Worm (Caenorhabditis elegans) whole organism, young adult: Measurements from ENCODE around the gene C09F5.3.

ENCODE experiments used
- B0019.2 ChIP-seq: fragments of 200-800 bp; sonication (Bioruptor generic); conservative IDR thresholded peaks from 2 replicates; pipeline ENCODE4 v1.3.6; 2022; ENCODE audit warnings: missing genetic modification reagents, missing genetic modification characterization, missing compliant biosample characterization
- B0336.3 ChIP-seq: fragments of 200-800 bp; sonication (Bioruptor generic); IDR thresholded peaks from 2 replicates; pipeline ENCODE4 v1.3.6; 2022; ENCODE audit warnings: missing genetic modification characterization, missing compliant biosample characterization
- C06A6.2 ChIP-seq: fragments of 200-800 bp; sonication (Bioruptor generic); conservative IDR thresholded peaks from 2 replicates; pipeline ENCODE4 v1.3.6; 2022; ENCODE audit warnings: missing genetic modification characterization, missing compliant biosample characterization
- F10E7.11 ChIP-seq: sonication (generic microtip); optimal IDR thresholded peaks from 2 replicates; lab custom pipeline; 2017; ENCODE audit warnings: mild to moderate bottlenecking, missing genetic modification characterization, moderate library complexity, missing compliant biosample characterization
- F33H1.4 ChIP-seq: fragments of 200-800 bp; sonication (Bioruptor generic); IDR thresholded peaks from 2 replicates; pipeline ENCODE4 v1.3.6; 2022; ENCODE audit warnings: missing genetic modification reagents, missing genetic modification characterization, missing compliant biosample characterization
- F49E8.2 ChIP-seq: sonication (generic microtip); optimal IDR thresholded peaks from 3 replicates; lab custom pipeline; 2017; ENCODE audit warnings: missing genetic modification characterization, mild to moderate bottlenecking, missing compliant biosample characterization, antibody characterized with exemption, moderate library complexity; ENCODE audit not compliant: insufficient read depth
- F57A8.1 ChIP-seq: fragments of 200-800 bp; sonication (Bioruptor generic); optimal IDR thresholded peaks from 2 replicates; lab custom pipeline; 2018; ENCODE audit warnings: mild to moderate bottlenecking, missing genetic modification characterization, moderate library complexity, missing compliant biosample characterization
- K12H6.12 ChIP-seq: fragments of 200-800 bp; sonication (Bioruptor generic); optimal IDR thresholded peaks from 2 replicates; lab custom pipeline; 2018; ENCODE audit warnings: mild to moderate bottlenecking, missing genetic modification characterization, missing compliant biosample characterization
- Y53G8AR.9 ChIP-seq: fragments of 200-800 bp; sonication (Bioruptor generic); conservative IDR thresholded peaks from 2 replicates; pipeline ENCODE4 v1.3.6; 2022; ENCODE audit warnings: missing genetic modification reagents, missing genetic modification characterization, missing compliant biosample characterization
- Y56A3A.18 ChIP-seq: fragments of 200-800 bp; sonication (Bioruptor generic); IDR thresholded peaks from 2 replicates; pipeline ENCODE4 v1.3.6; 2022; ENCODE audit warnings: missing genetic modification reagents, missing genetic modification characterization, missing compliant biosample characterization
- Y67H2A.10 ChIP-seq: fragments of 200-800 bp; sonication (Bioruptor generic); conservative IDR thresholded peaks from 2 replicates; pipeline ENCODE4 v1.3.6; 2022; ENCODE audit warnings: missing genetic modification reagents, missing genetic modification characterization, missing compliant biosample characterization
- ZK185.1 ChIP-seq: sonication (generic microtip); optimal IDR thresholded peaks from 2 replicates; lab custom pipeline; 2016; ENCODE audit warnings: mild to moderate bottlenecking, missing genetic modification characterization, missing compliant biosample characterization; ENCODE audit not compliant: poor library complexity, severe bottlenecking
- akir-1 ChIP-seq: fragments of 200-800 bp; sonication (Bioruptor generic); optimal IDR thresholded peaks from 2 replicates; lab custom pipeline; 2018; ENCODE audit warnings: mild to moderate bottlenecking, missing genetic modification characterization, moderate library complexity, missing compliant biosample characterization
- ama-1 ChIP-seq, 3 experiments: fragments of 150-350 bp in 1 of 3; sonication (generic microtip) in 2 of 3; optimal IDR thresholded peaks; 2 replicates each; lab custom pipeline; 2014 to 2018; ENCODE audit warnings: missing biosample characterization in 2 of 3, missing genetic modification characterization in 2 of 3, missing genetic modification reagents in 2 of 3
- aptf-2 ChIP-seq: fragments of 200-800 bp; sonication (Bioruptor generic); conservative IDR thresholded peaks from 2 replicates; pipeline ENCODE4 v1.3.6; 2022; ENCODE audit warnings: missing genetic modification reagents, missing genetic modification characterization, missing compliant biosample characterization
- cebp-1 ChIP-seq, 2 experiments: fragments of 200-800 bp in 1 of 2; sonication (Bioruptor generic) in 1 of 2; sonication (generic microtip) in 1 of 2; IDR thresholded peaks in 1 of 2; optimal IDR thresholded peaks in 1 of 2; 2 replicates each; pipeline versions ENCODE4 v1.3.6 to Lab custom; 2017 to 2022; ENCODE audit warnings: missing compliant biosample characterization in 2 of 2, missing genetic modification characterization in 2 of 2, mild to moderate bottlenecking in 1 of 2, missing genetic modification reagents in 1 of 2, moderate library complexity in 1 of 2
- ceh-40 ChIP-seq: fragments of 200-800 bp; sonication (Bioruptor generic); IDR thresholded peaks from 2 replicates; pipeline ENCODE4 v1.3.6; 2022; ENCODE audit warnings: missing genetic modification characterization, missing compliant biosample characterization
- ceh-79 ChIP-seq: sonication (generic microtip); optimal IDR thresholded peaks from 2 replicates; lab custom pipeline; 2017; ENCODE audit warnings: mild to moderate bottlenecking, missing genetic modification characterization, missing compliant biosample characterization
- dox-1 ChIP-seq: fragments of 200-800 bp; sonication (Bioruptor generic); IDR thresholded peaks from 2 replicates; pipeline ENCODE4 v1.3.6; 2022; ENCODE audit warnings: missing genetic modification reagents, missing genetic modification characterization, missing compliant biosample characterization
- efl-1 ChIP-seq: fragments of 150-350 bp; optimal IDR thresholded peaks from 2 replicates; lab custom pipeline; 2014; ENCODE audit warnings: missing biosample characterization, missing genetic modification reagents, missing genetic modification characterization
- egrh-3 ChIP-seq: fragments of 200-800 bp; sonication (Bioruptor generic); IDR thresholded peaks from 2 replicates; pipeline ENCODE4 v1.3.6; 2022; ENCODE audit warnings: missing genetic modification reagents, missing genetic modification characterization, missing compliant biosample characterization
- ekl-4 ChIP-seq: fragments of 200-800 bp; sonication (Bioruptor generic); IDR thresholded peaks from 2 replicates; pipeline ENCODE4 v1.3.6; 2022; ENCODE audit warnings: missing genetic modification reagents, missing genetic modification characterization, missing compliant biosample characterization
- fkh-3 ChIP-seq: sonication (generic microtip); optimal IDR thresholded peaks from 2 replicates; lab custom pipeline; 2016; ENCODE audit warnings: mild to moderate bottlenecking, missing genetic modification characterization, missing compliant biosample characterization
- hmg-1.2 ChIP-seq: fragments of 200-800 bp; sonication (Bioruptor generic); IDR thresholded peaks from 2 replicates; pipeline ENCODE4 v1.3.6; 2022; ENCODE audit warnings: missing genetic modification reagents, missing genetic modification characterization, missing compliant biosample characterization
- lag-1 ChIP-seq: fragments of 200-800 bp; sonication (Bioruptor generic); IDR thresholded peaks from 2 replicates; pipeline ENCODE4 v1.3.6; 2022; ENCODE audit warnings: missing genetic modification reagents, missing genetic modification characterization, missing compliant biosample characterization
- lin-26 ChIP-seq: fragments of 200-800 bp; sonication (Bioruptor generic); IDR thresholded peaks from 2 replicates; pipeline ENCODE4 v1.3.6; 2022; ENCODE audit warnings: missing genetic modification reagents, missing genetic modification characterization, missing compliant biosample characterization
- lin-35 ChIP-seq, 3 experiments: fragments of 150-350 bp in 2 of 3; sonication (generic microtip) in 1 of 3; optimal IDR thresholded peaks; 2 replicates each; lab custom pipeline; 2014 to 2018; ENCODE audit warnings: missing biosample characterization in 3 of 3, missing genetic modification characterization in 3 of 3, missing genetic modification reagents in 3 of 3
- lir-1 ChIP-seq: fragments of 200-800 bp; sonication (Bioruptor generic); conservative IDR thresholded peaks from 2 replicates; pipeline ENCODE4 v1.3.6; 2022; ENCODE audit warnings: missing genetic modification reagents, missing genetic modification characterization, missing compliant biosample characterization
- madf-3 ChIP-seq: fragments of 200-800 bp; sonication (Bioruptor generic); IDR thresholded peaks from 2 replicates; pipeline ENCODE4 v1.3.6; 2022; ENCODE audit warnings: missing genetic modification reagents, missing genetic modification characterization, missing compliant biosample characterization
- madf-6 ChIP-seq: fragments of 200-800 bp; sonication (Bioruptor generic); IDR thresholded peaks from 2 replicates; pipeline ENCODE4 v1.3.6; 2022; ENCODE audit warnings: missing genetic modification reagents, missing genetic modification characterization, missing compliant biosample characterization
- madf-8 ChIP-seq: fragments of 200-800 bp; sonication (Bioruptor generic); conservative IDR thresholded peaks from 2 replicates; pipeline ENCODE4 v1.3.6; 2022; ENCODE audit warnings: missing genetic modification reagents, missing genetic modification characterization, missing compliant biosample characterization
- mcd-1 ChIP-seq: fragments of 200-800 bp; sonication (Bioruptor generic); IDR thresholded peaks from 2 replicates; pipeline ENCODE4 v1.3.6; 2022; ENCODE audit warnings: missing genetic modification reagents, missing genetic modification characterization, missing compliant biosample characterization
- nfyb-1 ChIP-seq: fragments of 200-800 bp; sonication (Bioruptor generic); IDR thresholded peaks from 2 replicates; pipeline ENCODE4 v1.3.6; 2022; ENCODE audit warnings: missing genetic modification reagents, missing genetic modification characterization, missing compliant biosample characterization
- pha-4 ChIP-seq: fragments of 150-350 bp; sonication (generic microtip); optimal IDR thresholded peaks from 2 replicates; lab custom pipeline; 2014; ENCODE audit warnings: missing biosample characterization, missing genetic modification reagents, missing genetic modification characterization
- repo-1 ChIP-seq: sonication (generic microtip); optimal IDR thresholded peaks from 2 replicates; lab custom pipeline; 2017; ENCODE audit warnings: mild to moderate bottlenecking, missing genetic modification characterization, missing compliant biosample characterization
- sdz-38 ChIP-seq: sonication (generic microtip); optimal IDR thresholded peaks from 2 replicates; lab custom pipeline; 2016; ENCODE audit warnings: missing genotype, missing genetic modification characterization, missing compliant biosample characterization
- snpc-1.1 ChIP-seq: sonication (generic microtip); optimal IDR thresholded peaks from 2 replicates; lab custom pipeline; 2017; ENCODE audit warnings: missing genetic modification characterization, mild to moderate bottlenecking, missing compliant biosample characterization, antibody characterized with exemption, moderate library complexity, missing genotype, missing genetic modification reagents; ENCODE audit not compliant: insufficient read depth
- snpc-1.3 ChIP-seq: sonication (generic microtip); optimal IDR thresholded peaks from 2 replicates; lab custom pipeline; 2017; ENCODE audit warnings: missing genetic modification characterization, mild to moderate bottlenecking, missing compliant biosample characterization, antibody characterized with exemption, moderate library complexity, missing genotype, missing genetic modification reagents; ENCODE audit not compliant: insufficient read depth
- tbp1 ChIP-seq: fragments of 200-800 bp; sonication (Bioruptor generic); optimal IDR thresholded peaks from 2 replicates; lab custom pipeline; 2018; ENCODE audit warnings: mild to moderate bottlenecking, missing genetic modification characterization, missing compliant biosample characterization
- tlf-1 ChIP-seq: fragments of 200-800 bp; sonication (Bioruptor generic); optimal IDR thresholded peaks from 2 replicates; lab custom pipeline; 2018; ENCODE audit warnings: mild to moderate bottlenecking, missing genetic modification characterization, missing compliant biosample characterization
- unc-62 ChIP-seq: fragments of 150-350 bp; optimal IDR thresholded peaks from 2 replicates; lab custom pipeline; 2014; ENCODE audit warnings: missing biosample characterization, missing genetic modification reagents, missing genetic modification characterization
- xnd-1 ChIP-seq: sonication (generic microtip); optimal IDR thresholded peaks from 2 replicates; lab custom pipeline; 2016; ENCODE audit warnings: missing genotype, missing genetic modification reagents, missing genetic modification characterization, missing compliant biosample characterization
- zim-3 ChIP-seq: sonication (generic microtip); optimal IDR thresholded peaks from 2 replicates; lab custom pipeline; 2017; ENCODE audit warnings: mild to moderate bottlenecking, missing genetic modification characterization, moderate library complexity, missing compliant biosample characterization
- ztf-18 ChIP-seq: sonication (generic microtip); optimal IDR thresholded peaks from 2 replicates; lab custom pipeline; 2016; ENCODE audit warnings: missing genotype, mild to moderate bottlenecking, missing genetic modification characterization, missing compliant biosample characterization
- ztf-22 ChIP-seq: fragments of 200-800 bp; sonication (Bioruptor generic); optimal IDR thresholded peaks from 2 replicates; lab custom pipeline; 2018; ENCODE audit warnings: mild to moderate bottlenecking, missing genetic modification characterization, moderate library complexity, missing compliant biosample characterization
- ztf-3 ChIP-seq: fragments of 200-800 bp; sonication (Bioruptor generic); optimal IDR thresholded peaks from 2 replicates; lab custom pipeline; 2018; ENCODE audit warnings: mild to moderate bottlenecking, missing genetic modification characterization, missing compliant biosample characterization
- ztf-6 ChIP-seq: fragments of 200-800 bp; sonication (Bioruptor generic); IDR thresholded peaks from 2 replicates; pipeline ENCODE4 v1.3.6; 2022; ENCODE audit warnings: missing genetic modification reagents, missing genetic modification characterization, missing compliant biosample characterization

The C09F5.3 gene

ce11 chrIII:654365-654764 is 10.7 kb downstream of the C09F5.3 start:
- TF ChIP-seq unc-62 (GFP tag; lab: Kevin White, UChicago) (no peak), ztf-6 (GFP tag; lab: Robert Waterston, UW) (no peak), tbp1 (GFP tag; lab: Kevin White, UChicago) (no peak), snpc-1.1 (tag; lab: Kevin White, UChicago) (no peak), ztf-3 (no peak), B0336.3 (GFP tag; lab: Robert Waterston, UW) (no peak), F49E8.2 (tag; lab: Kevin White, UChicago) (no peak), ceh-79 (tag; lab: Kevin White, UChicago) (no peak), snpc-1.3 (no peak), lin-26 (no peak), ztf-22 (GFP tag; lab: Kevin White, UChicago) (no peak), Y53G8AR.9 (GFP tag; lab: Robert Waterston, UW) (no peak), madf-6 (peak; percentile 89), lir-1 (no peak), efl-1 (peak; percentile 78), F57A8.1 (GFP tag; lab: Kevin White, UChicago) (no peak), K12H6.12 (no peak), lag-1 (no peak), egrh-3 (GFP tag; lab: Robert Waterston, UW) (no peak), Y56A3A.18 (GFP tag; lab: Robert Waterston, UW) (no peak), pha-4 (tag; lab: Kevin White, UChicago) (no peak), ztf-18 (no peak), B0019.2 (no peak), F33H1.4 (0 out of 2 replicates have a peak, but pooled peaks have one; percentile 12), zim-3 (no peak), fkh-3 (tag; lab: Kevin White, UChicago) (no peak), ekl-4 (GFP tag; lab: Robert Waterston, UW) (no peak), madf-8 (GFP tag; lab: Robert Waterston, UW) (peak; percentile 53), akir-1 (GFP tag; lab: Kevin White, UChicago) (no peak), hmg-1.2 (GFP tag; lab: Robert Waterston, UW) (peak; percentile 89), aptf-2 (GFP tag; lab: Robert Waterston, UW) (0 out of 2 replicates have a peak, but pooled peaks have one; percentile 23), ceh-40 (no peak), lin-35 (GFP tag; optimal IDR thresholded peaks at IDR 0.05; lab: Kevin White, UChicago) (no peak), madf-3 (0 out of 2 replicates have a peak, but pooled peaks have one; percentile 49), C06A6.2 (GFP tag; lab: Robert Waterston, UW) (no peak), repo-1 (tag; lab: Kevin White, UChicago) (no peak), Y67H2A.10 (no peak), mcd-1 (GFP tag; lab: Robert Waterston, UW) (peak; percentile 30; the same call in 1 of the 2 replicates), xnd-1 (tag; lab: Kevin White, UChicago) (peak; percentile 47), F10E7.11 (no peak), ZK185.1 (tag; lab: Kevin White, UChicago) (no peak), sdz-38 (tag; lab: Kevin White, UChicago) (no peak), nfyb-1 (GFP tag; lab: Robert Waterston, UW) (no peak), cebp-1 (GFP tag; IDR thresholded peaks at IDR 0.05; lab: Robert Waterston, UW) (0 out of 2 replicates have a peak, but pooled peaks have one; percentile 8), cebp-1 (tag; optimal IDR thresholded peaks at IDR 0.05; lab: Kevin White, UChicago) (peak; percentile 81), ama-1 (optimal IDR thresholded peaks at IDR 0.05; lab: Kevin White, UChicago) (no peak), ama-1 (GFP tag; optimal IDR thresholded peaks at IDR 0.05; lab: Kevin White, UChicago) (no peak), tlf-1 (no peak), dox-1 (0 out of 2 replicates have a peak, but pooled peaks have one; percentile 21)
